Fruit fly (Drosophila melanogaster) whole organism, embryonic: ENCODE data around the gene Snx17.
A peak's percentile ranks its signal among the peaks of the same experiment; 100 is the strongest.

ENCODE experiments used
- Awh ChIP-seq: fragments of 200-800 bp; sonication (Bioruptor generic); IDR thresholded peaks from 2 replicates; pipeline ENCODE4, ENCODE4 v1.3.6; 2022; ENCODE audit warnings: missing biosample characterization, missing genetic modification characterization
- BEAF-32 ChIP-seq: fragments of 200-800 bp; sonication (Bioruptor generic); optimal IDR thresholded peaks from 3 replicates; lab custom pipeline; 2017; ENCODE audit warnings: missing biosample characterization, missing genetic modification characterization, mild to moderate bottlenecking, moderate library complexity, missing genetic modification reagents
- Bgb ChIP-seq: fragments of 200-800 bp; sonication (Bioruptor generic); IDR thresholded peaks from 2 replicates; pipeline ENCODE4 v1.3.6; 2022; ENCODE audit warnings: missing biosample characterization, missing genetic modification characterization; ENCODE audit not compliant: partially characterized antibody
- BtbVII ChIP-seq: fragments of 200-800 bp; sonication (Bioruptor generic); optimal IDR thresholded peaks from 3 replicates; lab custom pipeline; 2017; ENCODE audit warnings: missing biosample characterization, mild to moderate bottlenecking, missing genetic modification characterization
- CG10147 ChIP-seq: fragments of 200-800 bp; sonication (Bioruptor generic); optimal IDR thresholded peaks from 2 replicates; lab custom pipeline; 2019; ENCODE audit warnings: missing biosample characterization, mild to moderate bottlenecking, missing genetic modification characterization, moderate library complexity
- CG10267 ChIP-seq: fragments of 200-800 bp; sonication (Bioruptor generic); optimal IDR thresholded peaks from 2 replicates; lab custom pipeline; 2018; ENCODE audit warnings: missing biosample characterization, mild to moderate bottlenecking, missing genetic modification characterization, moderate library complexity
- CG11504 ChIP-seq: fragments of 200-800 bp; sonication (Bioruptor generic); optimal IDR thresholded peaks from 3 replicates; lab custom pipeline; 2019; ENCODE audit warnings: missing biosample characterization, mild to moderate bottlenecking, missing genetic modification characterization, moderate library complexity
- CG11723 ChIP-seq: fragments of 200-800 bp; sonication (Bioruptor generic); optimal IDR thresholded peaks from 2 replicates; lab custom pipeline; 2017; ENCODE audit warnings: missing biosample characterization, mild to moderate bottlenecking, missing genetic modification characterization
- CG14014 ChIP-seq: fragments of 200-800 bp; sonication (Bioruptor generic); IDR thresholded peaks from 2 replicates; pipeline ENCODE4 v1.3.6; 2022; ENCODE audit warnings: missing biosample characterization, missing genetic modification characterization
- CG16813 ChIP-seq: fragments of 200-800 bp; sonication (Bioruptor generic); IDR thresholded peaks from 3 replicates; pipeline ENCODE4 v1.3.6; 2022; ENCODE audit warnings: missing biosample characterization, missing genetic modification characterization; ENCODE audit not compliant: partially characterized antibody
- CG18476 ChIP-seq: fragments of 200-800 bp; sonication (Bioruptor generic); optimal IDR thresholded peaks from 2 replicates; lab custom pipeline; 2016; ENCODE audit warnings: missing biosample characterization, mild to moderate bottlenecking, missing genetic modification characterization
- CG2120 ChIP-seq: fragments of 200-800 bp; sonication (Bioruptor generic); optimal IDR thresholded peaks from 3 replicates; lab custom pipeline; 2016; ENCODE audit warnings: missing biosample characterization, missing genetic modification characterization
- CG2129 ChIP-seq: fragments of 200-800 bp; sonication (Bioruptor generic); IDR thresholded peaks from 2 replicates; pipeline ENCODE4 v1.3.6; 2022; ENCODE audit warnings: missing biosample characterization, missing genetic modification characterization; ENCODE audit not compliant: partially characterized antibody
- CG33557 ChIP-seq: fragments of 200-800 bp; sonication (Bioruptor generic); optimal IDR thresholded peaks from 2 replicates; lab custom pipeline; 2019; ENCODE audit warnings: missing biosample characterization, mild to moderate bottlenecking, missing genetic modification characterization, moderate library complexity
- CG34224 ChIP-seq: fragments of 200-800 bp; sonication (Bioruptor generic); IDR thresholded peaks from 3 replicates; pipeline ENCODE4 v1.3.6; 2022; ENCODE audit warnings: missing biosample characterization, missing genetic modification characterization; ENCODE audit not compliant: partially characterized antibody
- CG34422 ChIP-seq: fragments of 200-800 bp; sonication (Bioruptor generic); IDR thresholded peaks from 3 replicates; pipeline ENCODE4 v1.3.6; 2022; ENCODE audit warnings: missing biosample characterization, missing genetic modification characterization
- CG4360 ChIP-seq: fragments of 200-800 bp; sonication (Bioruptor generic); IDR thresholded peaks from 2 replicates; pipeline ENCODE4 v1.3.6; 2022; ENCODE audit warnings: missing biosample characterization, missing genetic modification characterization
- CG5953 ChIP-seq: fragments of 200-800 bp; sonication (Bioruptor generic); IDR thresholded peaks from 2 replicates; pipeline ENCODE4 v1.3.6; 2022; ENCODE audit warnings: missing biosample characterization, missing genetic modification characterization
- E2f2 ChIP-seq: fragments of 200-800 bp; sonication (Bioruptor generic); IDR thresholded peaks from 2 replicates; pipeline ENCODE4 v1.3.6; 2022; ENCODE audit warnings: missing biosample characterization, missing genetic modification characterization
- Hr3 ChIP-seq: fragments of 200-800 bp; sonication (Bioruptor generic); optimal IDR thresholded peaks from 3 replicates; lab custom pipeline; 2016; ENCODE audit warnings: missing biosample characterization, missing genetic modification characterization
- MBD-R2 ChIP-seq: fragments of 200-800 bp; sonication (Bioruptor generic); IDR thresholded peaks from 2 replicates; pipeline ENCODE4 v1.3.6; 2022; ENCODE audit warnings: missing biosample characterization, missing genetic modification characterization
- MESR4 ChIP-seq: fragments of 200-800 bp; sonication (Bioruptor generic); optimal IDR thresholded peaks from 2 replicates; lab custom pipeline; 2018; ENCODE audit warnings: missing biosample characterization, mild to moderate bottlenecking, missing genetic modification characterization, moderate library complexity
- Mad ChIP-seq: fragments of 200-800 bp; sonication (Bioruptor generic); optimal IDR thresholded peaks from 2 replicates; lab custom pipeline; 2016; ENCODE audit warnings: missing biosample characterization, missing genetic modification characterization
- Max ChIP-seq: fragments of 200-800 bp; sonication (Bioruptor generic); optimal IDR thresholded peaks from 2 replicates; lab custom pipeline; 2016; ENCODE audit warnings: missing biosample characterization, mild to moderate bottlenecking, missing genetic modification characterization
- NfI ChIP-seq: fragments of 200-800 bp; sonication (Bioruptor generic); optimal IDR thresholded peaks from 3 replicates; lab custom pipeline; 2018; ENCODE audit warnings: missing biosample characterization, mild to moderate bottlenecking, missing genetic modification characterization, moderate library complexity
- Sry-δ ChIP-seq: fragments of 200-800 bp; sonication (Bioruptor generic); optimal IDR thresholded peaks from 2 replicates; lab custom pipeline; 2016; ENCODE audit warnings: missing biosample characterization, missing genetic modification characterization
- amos ChIP-seq: fragments of 200-800 bp; sonication (Bioruptor generic); IDR thresholded peaks from 2 replicates; pipeline ENCODE4 v1.3.6; 2022; ENCODE audit warnings: missing biosample characterization, missing genetic modification characterization; ENCODE audit not compliant: partially characterized antibody
- btn ChIP-seq: fragments of 200-800 bp; sonication (Bioruptor generic); optimal IDR thresholded peaks from 2 replicates; lab custom pipeline; 2016; ENCODE audit warnings: missing biosample characterization, missing genetic modification characterization
- chinmo ChIP-seq: fragments of 200-800 bp; sonication (Bioruptor generic); IDR thresholded peaks from 4 replicates; pipeline ENCODE4 v1.3.6; 2022; ENCODE audit warnings: missing biosample characterization, missing genetic modification characterization; ENCODE audit not compliant: partially characterized antibody
- crp ChIP-seq, 2 experiments: fragments of 200-800 bp; sonication (Bioruptor generic); optimal IDR thresholded peaks; 2 replicates in 1 of 2; 3 replicates in 1 of 2; lab custom pipeline; 2017; ENCODE audit warnings: missing biosample characterization in 2 of 2, missing genetic modification characterization in 2 of 2, mild to moderate bottlenecking in 1 of 2, moderate library complexity in 1 of 2
- eve ChIP-seq, 2 experiments: fragments of >200 bp; optimal IDR thresholded peaks; 2 replicates each; lab custom pipeline; 2017; ENCODE audit warnings: missing biosample characterization in 2 of 2, missing genetic modification characterization in 2 of 2
- grau ChIP-seq: fragments of 200-800 bp; optimal IDR thresholded peaks from 3 replicates; lab custom pipeline; 2019; ENCODE audit warnings: missing biosample characterization, mild to moderate bottlenecking, missing genetic modification characterization, moderate library complexity
- h ChIP-seq: fragments of >200 bp; optimal IDR thresholded peaks from 2 replicates; lab custom pipeline; 2017
- hb ChIP-seq: fragments of 200-800 bp; sonication (Bioruptor generic); IDR thresholded peaks from 3 replicates; pipeline ENCODE4 v1.3.6; 2022; ENCODE audit warnings: missing biosample characterization, missing genetic modification characterization; ENCODE audit not compliant: partially characterized antibody
- insv ChIP-seq, 2 experiments: fragments of 200-800 bp; sonication (Bioruptor generic); optimal IDR thresholded peaks; 3 replicates each; lab custom pipeline; 2016 to 2018; ENCODE audit warnings: missing biosample characterization in 2 of 2, missing genetic modification characterization in 2 of 2
- nmo ChIP-seq: fragments of 200-800 bp; sonication (Bioruptor generic); optimal IDR thresholded peaks from 2 replicates; lab custom pipeline; 2018; ENCODE audit warnings: missing biosample characterization, mild to moderate bottlenecking, missing genetic modification characterization, moderate library complexity
- nom ChIP-seq: fragments of 200-800 bp; sonication (Bioruptor generic); optimal IDR thresholded peaks from 2 replicates; lab custom pipeline; 2017; ENCODE audit warnings: missing biosample characterization, missing genetic modification characterization, mild to moderate bottlenecking, moderate library complexity, missing genetic modification reagents
- pfk ChIP-seq: fragments of 200-800 bp; sonication (Bioruptor generic); optimal IDR thresholded peaks from 2 replicates; lab custom pipeline; 2018; ENCODE audit warnings: missing biosample characterization, mild to moderate bottlenecking, missing genetic modification characterization, moderate library complexity
- row ChIP-seq: fragments of 200-800 bp; sonication (Bioruptor generic); IDR thresholded peaks from 3 replicates; pipeline ENCODE4 v1.3.6; 2022; ENCODE audit warnings: missing biosample characterization, missing genetic modification characterization
- sna ChIP-seq: fragments of 200-800 bp; sonication (Bioruptor generic); IDR thresholded peaks from 2 replicates; pipeline ENCODE4 v1.3.6; 2022; ENCODE audit warnings: missing biosample characterization, missing genetic modification characterization; ENCODE audit not compliant: partially characterized antibody
- stwl ChIP-seq: fragments of 200-800 bp; sonication (Bioruptor generic); optimal IDR thresholded peaks from 3 replicates; lab custom pipeline; 2018; ENCODE audit warnings: missing biosample characterization, mild to moderate bottlenecking, missing genetic modification characterization, moderate library complexity
- tll ChIP-seq, 2 experiments: fragments of 200-800 bp in 1 of 2; fragments of >200 bp in 1 of 2; sonication (Bioruptor generic) in 1 of 2; optimal IDR thresholded peaks; 2 replicates each; lab custom pipeline; 2017 to 2019; ENCODE audit warnings: missing biosample characterization in 2 of 2, missing genetic modification characterization in 2 of 2, mild to moderate bottlenecking in 1 of 2, moderate library complexity in 1 of 2

Snx17 gene

DNA sequence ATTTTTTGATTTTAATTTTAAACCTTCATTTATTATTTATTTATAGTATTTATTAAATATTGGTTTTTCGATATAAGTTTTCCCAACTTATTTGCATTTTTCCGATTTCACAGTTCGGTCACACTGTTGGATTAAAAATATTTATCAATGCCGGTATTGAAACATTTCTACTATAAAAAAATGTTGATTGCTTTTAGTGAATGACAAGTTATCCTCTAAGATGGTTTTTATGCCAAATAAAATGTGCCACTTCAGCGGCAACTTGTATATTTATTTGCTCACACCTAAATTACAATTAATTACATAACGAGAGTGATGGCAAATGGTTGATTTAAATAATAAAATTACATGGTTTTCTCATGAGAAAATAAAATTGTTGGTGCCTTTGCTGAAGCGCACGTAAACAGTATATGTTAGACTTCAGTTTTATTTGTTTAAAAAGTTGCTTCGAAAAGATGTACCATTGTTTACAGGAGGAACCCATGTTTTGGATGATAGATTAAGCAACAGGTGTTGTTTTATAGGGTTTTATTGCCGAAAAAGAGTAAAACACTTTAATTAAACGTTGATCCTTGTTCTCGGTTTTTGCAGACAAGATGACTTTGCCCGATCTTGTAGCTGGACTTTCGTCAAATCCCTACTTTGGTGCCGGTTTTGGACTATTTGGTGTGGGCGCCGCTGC lies 15.9 kb upstream of the Snx17 start, which contains the start of gene Bcs1 (continued):
- peak; percentile 24 for TF ChIP-seq stwl (tag; lab: Kevin White, UChicago)
- TF ChIP-seq eve (GFP tag; optimal IDR thresholded peaks at IDR 0.05; lab: Kevin White, UChicago), result peak in 1 of 2 experiments; percentile 69

- TF ChIP-seq nom (GFP tag; lab: Kevin White, UChicago) (peak; percentile 5), CG11723 (peak; percentile 55), BtbVII (GFP tag; lab: Kevin White, UChicago) (no peak), hb (GFP tag; lab: Robert Waterston, UW) (peak; percentile 6; the same call in 2 of the 3 replicates), MESR4 (GFP tag; lab: Kevin White, UChicago) (peak; percentile 58), chinmo (GFP tag; lab: Robert Waterston, UW) (0 out of 4 replicates have a peak, but pooled peaks have one; percentile 36), CG10147 (GFP tag; lab: Kevin White, UChicago) (no peak), CG34224 (GFP tag; lab: Robert Waterston, UW) (peak; percentile 43; the same call in 2 of the 3 replicates), CG2129 (GFP tag; lab: Robert Waterston, UW) (peak; percentile 15; the same call in 1 of the 2 replicates), MBD-R2 (GFP tag; lab: Robert Waterston, UW) (peak; percentile 71), row (GFP tag; lab: Robert Waterston, UW) (no peak), CG34422 (GFP tag; lab: Robert Waterston, UW) (0 out of 3 replicates have a peak, but pooled peaks have one; percentile 46), NfI (no peak), E2f2 (GFP tag; lab: Robert Waterston, UW) (peak; percentile 25; the same call in 1 of the 2 replicates), BEAF-32 (GFP tag; lab: Kevin White, UChicago) (no peak), btn (GFP tag; lab: Kevin White, UChicago) (no peak), sna (GFP tag; lab: Robert Waterston, UW) (0 out of 2 replicates have a peak, but pooled peaks have one; percentile 3), CG5953 (GFP tag; lab: Robert Waterston, UW) (no peak)
- TF ChIP-seq, all 482 proteins: peak for 11
Observed at dm6 chr2L:10221387-10221705, 14.6 kb upstream of the Snx17 start.

- TF ChIP-seq CG10267, result peak; percentile 20
- TF ChIP-seq tll (GFP tag; optimal IDR thresholded peaks at IDR 0.05; lab: Kevin White, UChicago), result peak in 1 of 2 experiments; percentile 66
- peak; percentile 91 for TF ChIP-seq Sry-δ (GFP tag; lab: Kevin White, UChicago)
- peak; percentile 7 for TF ChIP-seq CG18476 (GFP tag; lab: Kevin White, UChicago)
- no peak for TF ChIP-seq CG4360
- TF ChIP-seq h (lab: Kevin White, UChicago), result no peak
- TF ChIP-seq Awh (GFP tag; lab: Robert Waterston, UW), result no peak
- peak; percentile 95 for TF ChIP-seq pfk
- peak; percentile 30 for TF ChIP-seq Mad (GFP tag; lab: Kevin White, UChicago)
- TF ChIP-seq Max (GFP tag; lab: Kevin White, UChicago), result peak; percentile 43
- no peak for TF ChIP-seq CG14014 (GFP tag; lab: Robert Waterston, UW)
- no peak for TF ChIP-seq grau
- peak in 1 of 2 experiments; percentile 10 for TF ChIP-seq crp (GFP tag; optimal IDR thresholded peaks at IDR 0.05; lab: Kevin White, UChicago)
- peak in 1 of 2 experiments; percentile 58 for TF ChIP-seq insv (GFP tag; optimal IDR thresholded peaks at IDR 0.05; lab: Kevin White, UChicago)
- peak; percentile 6 for TF ChIP-seq CG33557 (GFP tag; lab: Kevin White, UChicago)
- no peak for TF ChIP-seq CG11504 (tag; lab: Kevin White, UChicago)
- peak; percentile 62 for TF ChIP-seq Bgb (GFP tag; lab: Robert Waterston, UW)
- peak; percentile 36 for TF ChIP-seq CG2120 (GFP tag; lab: Kevin White, UChicago)
- TF ChIP-seq nmo, result peak; percentile 72
- peak; percentile 17 for TF ChIP-seq Hr3 (GFP tag; lab: Kevin White, UChicago)
- TF ChIP-seq CG16813 (GFP tag; lab: Robert Waterston, UW), result peak; percentile 71; the same call in 2 of the 3 replicates
- peak; percentile 78; the same call in 1 of the 2 replicates for TF ChIP-seq amos (GFP tag; lab: Robert Waterston, UW)
Observed at dm6 chr2L:10220501-10221386, 14.0 kb upstream of the Snx17 start, which contains the start of the genes Npc1a and Prosalpha6. Gene Npc1a (minus strand): TSS chr2L:10221216. Gene Prosalpha6 (plus strand): TSS chr2L:10221351.
